Fruit fly (Drosophila melanogaster) Kc167 (cell line): ENCODE results near the gene CG12011.

Experiments
- Myc ChIP-seq: fragments of >200 bp; optimal IDR thresholded peaks from 2 replicates; lab custom pipeline; 2017; ENCODE audit warnings: missing external identifiers
- psq ChIP-seq: fragments of >200 bp; optimal IDR thresholded peaks from 2 replicates; lab custom pipeline; 2017; ENCODE audit warnings: missing external identifiers
- ttk ChIP-seq: sonication (Bioruptor generic); optimal IDR thresholded peaks from 2 replicates; lab custom pipeline; 2017; ENCODE audit warnings: missing external identifiers

dm6 chr3L:1709161-1709560, 14.7 kb downstream of the CG12011 start:
- TF ChIP-seq Myc (no peak), ttk (lab: Kevin White, UChicago) (no peak), psq (lab: Kevin White, UChicago) (no peak)
